Worm (Caenorhabditis elegans): ENCODE data around the gene Y38H6A.5.

- TF ChIP-seq flt-1 (GFP tag; IDR thresholded peaks at IDR 0.05) (no peak), scrt-1 (GFP tag; IDR thresholded peaks at IDR 0.05) (no peak), tra-4 (tag; optimal IDR thresholded peaks at IDR 0.05) (no peak), ceh-13 (GFP tag; optimal IDR thresholded peaks at IDR 0.05) (no peak), ama-1 (optimal IDR thresholded peaks at IDR 0.05) (no peak), B0310.2 (tag; optimal IDR thresholded peaks at IDR 0.05) (no peak), F13C5.2 (tag; optimal IDR thresholded peaks at IDR 0.05) (no peak), aly-1 (tag; optimal IDR thresholded peaks at IDR 0.05) (no peak), ceh-36 (tag; optimal IDR thresholded peaks at IDR 0.05) (no peak)
Observed at ce11 chrV:20297650-20298049, 37.5 kb downstream of the Y38H6A.5 start, which contains the start of gene ZC15.5.
